Worm (Caenorhabditis elegans) whole organism, L3 larva: ENCODE measurements around the gene C37H5.13.

ENCODE experiments used
- R02D3.7 ChIP-seq: fragments of 150-350 bp; optimal IDR thresholded peaks from 2 replicates; lab custom pipeline; 2014; ENCODE audit warnings: missing biosample characterization, missing genetic modification characterization
- ZK546.5 ChIP-seq: sonication (generic microtip); optimal IDR thresholded peaks from 2 replicates; lab custom pipeline; 2017; ENCODE audit warnings: missing biosample characterization, missing genetic modification characterization
- aly-2 ChIP-seq: fragments of 150-350 bp; optimal IDR thresholded peaks from 2 replicates; lab custom pipeline; 2014; ENCODE audit warnings: missing biosample characterization, missing genetic modification characterization
- ama-1 ChIP-seq: fragments of 150-350 bp; optimal IDR thresholded peaks from 2 replicates; lab custom pipeline; 2018
- ceh-16 ChIP-seq: sonication (generic microtip); optimal IDR thresholded peaks from 2 replicates; lab custom pipeline; 2017; ENCODE audit warnings: missing biosample characterization, missing genetic modification characterization
- ceh-28 ChIP-seq: fragments of 150-350 bp; optimal IDR thresholded peaks from 2 replicates; lab custom pipeline; 2014; ENCODE audit warnings: missing biosample characterization, missing genetic modification reagents, missing genetic modification characterization
- ceh-82 ChIP-seq: fragments of 150-350 bp; optimal IDR thresholded peaks from 2 replicates; lab custom pipeline; 2014; ENCODE audit warnings: missing biosample characterization, missing genetic modification characterization
- ceh-9 ChIP-seq: sonication (generic microtip); optimal IDR thresholded peaks from 2 replicates; lab custom pipeline; 2018; ENCODE audit warnings: missing biosample characterization, missing genetic modification characterization
- daf-12 ChIP-seq: fragments of 150-350 bp; optimal IDR thresholded peaks from 2 replicates; lab custom pipeline; 2014; ENCODE audit warnings: missing biosample characterization, missing genetic modification reagents, missing genetic modification characterization
- egl-27 ChIP-seq: sonication (generic microtip); optimal IDR thresholded peaks from 4 replicates; lab custom pipeline; 2017; ENCODE audit warnings: missing biosample characterization, missing genetic modification reagents, missing genetic modification characterization
- egl-5 ChIP-seq: fragments of 150-350 bp; optimal IDR thresholded peaks from 2 replicates; lab custom pipeline; 2017; ENCODE audit warnings: missing biosample characterization, missing genetic modification reagents, missing genetic modification characterization, inconsistent platforms
- elt-1 ChIP-seq: fragments of 150-350 bp; optimal IDR thresholded peaks from 2 replicates; lab custom pipeline; 2014; ENCODE audit warnings: missing biosample characterization, missing genetic modification characterization
- elt-2 ChIP-seq: sonication (generic microtip); optimal IDR thresholded peaks from 2 replicates; lab custom pipeline; 2016; ENCODE audit warnings: missing genetic modification reagents, mild to moderate bottlenecking, missing genetic modification characterization, missing compliant biosample characterization
- elt-3 ChIP-seq, 3 experiments: fragments of 150-350 bp in 1 of 3; sonication (generic microtip) in 2 of 3; optimal IDR thresholded peaks; 2 replicates in 2 of 3; 4 replicates in 1 of 3; lab custom pipeline; 2014 to 2017; ENCODE audit warnings: missing biosample characterization in 3 of 3, missing genetic modification characterization in 3 of 3
- eor-1 ChIP-seq, 2 experiments: fragments of 150-350 bp; optimal IDR thresholded peaks; 2 replicates each; lab custom pipeline; 2014 to 2018; ENCODE audit warnings: missing biosample characterization in 2 of 2, missing genetic modification characterization in 2 of 2
- fkh-10 ChIP-seq: sonication (generic microtip); optimal IDR thresholded peaks from 2 replicates; lab custom pipeline; 2017; ENCODE audit warnings: missing biosample characterization, missing genetic modification reagents, missing genetic modification characterization
- fkh-2 ChIP-seq: fragments of 150-350 bp; optimal IDR thresholded peaks from 2 replicates; lab custom pipeline; 2014; ENCODE audit warnings: missing biosample characterization, missing genetic modification reagents, missing genetic modification characterization
- fos-1 ChIP-seq: fragments of 150-350 bp; optimal IDR thresholded peaks from 2 replicates; lab custom pipeline; 2014; ENCODE audit warnings: missing biosample characterization, missing genetic modification characterization
- hmg-11 ChIP-seq: sonication (generic microtip); optimal IDR thresholded peaks from 2 replicates; lab custom pipeline; 2016; ENCODE audit warnings: missing genetic modification characterization, missing compliant biosample characterization
- jun-1 ChIP-seq: fragments of 150-350 bp; optimal IDR thresholded peaks from 2 replicates; lab custom pipeline; 2014; ENCODE audit warnings: missing biosample characterization, missing genetic modification reagents, missing genetic modification characterization
- lin-15B ChIP-seq: fragments of 150-350 bp; optimal IDR thresholded peaks from 2 replicates; lab custom pipeline; 2014; ENCODE audit warnings: missing biosample characterization, missing genetic modification characterization
- lin-39 ChIP-seq: fragments of 150-350 bp; optimal IDR thresholded peaks from 2 replicates; lab custom pipeline; 2018; ENCODE audit warnings: missing biosample characterization, missing genetic modification reagents, missing genetic modification characterization
- lsy-12 ChIP-seq: sonication (generic microtip); optimal IDR thresholded peaks from 2 replicates; lab custom pipeline; 2016; ENCODE audit warnings: mild to moderate bottlenecking, missing genetic modification characterization, missing compliant biosample characterization
- mdl-1 ChIP-seq: fragments of 150-350 bp; optimal IDR thresholded peaks from 2 replicates; lab custom pipeline; 2014; ENCODE audit warnings: missing biosample characterization, missing genetic modification characterization
- mml-1 ChIP-seq: fragments of 150-350 bp; sonication (generic microtip); optimal IDR thresholded peaks from 3 replicates; lab custom pipeline; 2014; ENCODE audit warnings: missing biosample characterization, missing genetic modification characterization
- nfya-1 ChIP-seq: sonication (generic microtip); optimal IDR thresholded peaks from 2 replicates; lab custom pipeline; 2017; ENCODE audit warnings: missing genetic modification characterization, mild to moderate bottlenecking, missing compliant biosample characterization, antibody characterized with exemption, moderate library complexity; ENCODE audit not compliant: insufficient read depth
- nhr-11 ChIP-seq: fragments of 150-350 bp; optimal IDR thresholded peaks from 2 replicates; lab custom pipeline; 2014; ENCODE audit warnings: missing biosample characterization, missing genetic modification characterization
- nhr-12 ChIP-seq: fragments of 150-350 bp; optimal IDR thresholded peaks from 2 replicates; lab custom pipeline; 2014; ENCODE audit warnings: missing biosample characterization, missing genetic modification characterization
- nhr-23 ChIP-seq: fragments of 150-350 bp; optimal IDR thresholded peaks from 2 replicates; lab custom pipeline; 2014; ENCODE audit warnings: missing biosample characterization, missing genetic modification reagents, missing genetic modification characterization
- nhr-237 ChIP-seq: fragments of 150-350 bp; optimal IDR thresholded peaks from 2 replicates; lab custom pipeline; 2014; ENCODE audit warnings: missing biosample characterization, missing genetic modification characterization
- nhr-25 ChIP-seq: sonication (generic microtip); optimal IDR thresholded peaks from 2 replicates; lab custom pipeline; 2017; ENCODE audit warnings: missing biosample characterization, missing genetic modification characterization
- nhr-28 ChIP-seq: fragments of 150-350 bp; optimal IDR thresholded peaks from 2 replicates; lab custom pipeline; 2014; ENCODE audit warnings: missing biosample characterization, missing genetic modification characterization
- nhr-43 ChIP-seq: sonication (generic microtip); optimal IDR thresholded peaks from 2 replicates; lab custom pipeline; 2016; ENCODE audit warnings: mild to moderate bottlenecking, missing genetic modification characterization, missing compliant biosample characterization; ENCODE audit not compliant: poor library complexity, severe bottlenecking
- nhr-67 ChIP-seq: fragments of 150-350 bp; optimal IDR thresholded peaks from 2 replicates; lab custom pipeline; 2014; ENCODE audit warnings: missing biosample characterization, missing genetic modification characterization
- nhr-76 ChIP-seq: fragments of 150-350 bp; sonication (generic microtip); optimal IDR thresholded peaks from 5 replicates; lab custom pipeline; 2014; ENCODE audit warnings: missing biosample characterization, missing genetic modification characterization
- nhr-77 ChIP-seq: fragments of 150-350 bp; optimal IDR thresholded peaks from 2 replicates; lab custom pipeline; 2014; ENCODE audit warnings: missing biosample characterization, missing genetic modification characterization
- pha-4 ChIP-seq: fragments of 150-350 bp; optimal IDR thresholded peaks from 2 replicates; lab custom pipeline; 2014; ENCODE audit warnings: missing biosample characterization, missing genetic modification reagents, missing genetic modification characterization
- pqm-1 ChIP-seq: fragments of 150-350 bp; optimal IDR thresholded peaks from 2 replicates; lab custom pipeline; 2017; ENCODE audit warnings: missing biosample characterization, missing genetic modification characterization, inconsistent platforms
- sea-2 ChIP-seq: fragments of 150-350 bp; sonication (generic microtip); optimal IDR thresholded peaks from 4 replicates; lab custom pipeline; 2014; ENCODE audit warnings: missing biosample characterization, missing genetic modification reagents, missing genetic modification characterization
- skn-1 ChIP-seq: fragments of 150-350 bp; optimal IDR thresholded peaks from 2 replicates; lab custom pipeline; 2014; ENCODE audit warnings: missing biosample characterization, missing genetic modification characterization
- snpc-4 ChIP-seq: fragments of 150-350 bp; optimal IDR thresholded peaks from 2 replicates; lab custom pipeline; 2014; ENCODE audit warnings: missing biosample characterization, missing genetic modification characterization
- tbx-2 ChIP-seq: sonication (generic microtip); optimal IDR thresholded peaks from 2 replicates; lab custom pipeline; 2016; ENCODE audit warnings: mild to moderate bottlenecking, missing genetic modification characterization, missing compliant biosample characterization
- unc-39 ChIP-seq: sonication (generic microtip); optimal IDR thresholded peaks from 4 replicates; lab custom pipeline; 2017; ENCODE audit warnings: missing biosample characterization, missing genetic modification characterization
- unc-62 ChIP-seq: fragments of 150-350 bp; sonication (generic microtip); optimal IDR thresholded peaks from 4 replicates; lab custom pipeline; 2014; ENCODE audit warnings: missing biosample characterization, missing genetic modification reagents, missing genetic modification characterization
- zag-1 ChIP-seq: fragments of 150-350 bp; optimal IDR thresholded peaks from 2 replicates; lab custom pipeline; 2014; ENCODE audit warnings: missing biosample characterization, missing genetic modification characterization
- ztf-11 ChIP-seq: fragments of 150-350 bp; optimal IDR thresholded peaks from 2 replicates; lab custom pipeline; 2014; ENCODE audit warnings: missing biosample characterization, missing genetic modification characterization
- ztf-4 ChIP-seq: fragments of 150-350 bp; optimal IDR thresholded peaks from 2 replicates; lab custom pipeline; 2014; ENCODE audit warnings: missing biosample characterization, missing genetic modification characterization

C37H5.13 gene

DNA sequence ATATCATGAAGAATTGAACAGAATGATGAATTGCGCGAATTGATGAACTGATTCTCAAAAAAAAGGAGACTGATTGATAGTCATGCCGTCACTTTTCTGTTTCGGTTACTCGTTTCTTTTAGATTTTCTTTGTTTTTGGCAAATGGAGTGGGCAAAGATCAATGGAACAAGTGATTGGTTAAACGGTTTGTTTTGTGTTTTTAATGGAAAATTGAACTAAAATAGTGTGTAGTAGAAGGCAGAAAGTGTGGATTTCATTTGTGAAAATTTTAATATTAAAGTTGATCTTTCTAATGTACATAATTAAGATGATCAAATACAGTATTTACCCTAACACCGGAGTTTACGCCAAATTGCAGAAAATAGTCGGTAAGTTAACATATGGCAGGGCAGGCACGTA lies 22.9 kb downstream of the C37H5.13 start, which contains the start of gene nas-9:
Gene nas-9 (minus strand): TSS at position 101 of the 400 bp plus-strand sequence.
- TF ChIP-seq nhr-77 (no peak), ceh-9 (no peak), fos-1 (tag; lab: Kevin White, UChicago) (no peak), pha-4 (tag; lab: Kevin White, UChicago) (no peak), elt-3 (tag; optimal IDR thresholded peaks at IDR 0.05; lab: Kevin White, UChicago) (no peak), ceh-28 (tag; lab: Kevin White, UChicago) (no peak), ama-1 (lab: Kevin White, UChicago) (no peak), unc-39 (no peak)

ce11 chrV:4834277-4834676 lies 28.5 kb downstream of the C37H5.13 start, which contains the start of gene C37H5.14:
TSS of gene C37H5.14 (minus strand) at chrV:4834377.
- TF ChIP-seq snpc-4 (tag; lab: Kevin White, UChicago), result no peak
- no peak for TF ChIP-seq nhr-76 (tag; lab: Kevin White, UChicago)

- TF ChIP-seq ztf-11 (tag; lab: Kevin White, UChicago), result no peak
- no peak for TF ChIP-seq nhr-12 (tag; lab: Kevin White, UChicago)
- TF ChIP-seq skn-1 (tag; lab: Kevin White, UChicago), result peak; percentile 67
- peak; percentile 91 for TF ChIP-seq lin-15B (tag; lab: Kevin White, UChicago)
- peak; percentile 32 for TF ChIP-seq jun-1 (tag; lab: Kevin White, UChicago)
- TF ChIP-seq nhr-25 (tag; lab: Kevin White, UChicago), result peak; percentile 79
- no peak for TF ChIP-seq nhr-67 (tag; lab: Kevin White, UChicago)
- no peak for TF ChIP-seq unc-39
- TF ChIP-seq ceh-9, result no peak
- TF ChIP-seq nhr-77, result no peak
- peak; percentile 92 for TF ChIP-seq lin-39
- TF ChIP-seq pqm-1 (tag; lab: Kevin White, UChicago), result peak; percentile 59
- no peak for TF ChIP-seq ceh-16
- TF ChIP-seq ama-1 (lab: Kevin White, UChicago), result no peak
- peak; percentile 96 for TF ChIP-seq nfya-1 (tag; lab: Kevin White, UChicago)
- TF ChIP-seq zag-1 (tag; lab: Kevin White, UChicago), result no peak
- TF ChIP-seq sea-2, result no peak
- no peak for TF ChIP-seq ZK546.5 (tag; lab: Kevin White, UChicago)
- TF ChIP-seq ceh-82 (tag; lab: Kevin White, UChicago), result no peak
- TF ChIP-seq egl-27 (tag; lab: Kevin White, UChicago), result no peak
- no peak for TF ChIP-seq nhr-237 (tag; lab: Kevin White, UChicago)
- TF ChIP-seq R02D3.7 (tag; lab: Kevin White, UChicago), result peak; percentile 50
- no peak for TF ChIP-seq aly-2 (tag; lab: Kevin White, UChicago)
- peak; percentile 47 for TF ChIP-seq ceh-28 (tag; lab: Kevin White, UChicago)
- no peak for TF ChIP-seq mdl-1 (tag; lab: Kevin White, UChicago)
- TF ChIP-seq elt-3 (tag; optimal IDR thresholded peaks at IDR 0.05; lab: Kevin White, UChicago), result no peak
- TF ChIP-seq mml-1, result no peak
- peak; percentile 80 for TF ChIP-seq nhr-23 (tag; lab: Kevin White, UChicago)
- TF ChIP-seq pha-4 (tag; lab: Kevin White, UChicago), result peak; percentile 90
- no peak for TF ChIP-seq nhr-11
- TF ChIP-seq hmg-11 (tag; lab: Kevin White, UChicago), result peak; percentile 58
- TF ChIP-seq ztf-4 (tag; lab: Kevin White, UChicago), result no peak
- TF ChIP-seq tbx-2, result peak; percentile 18
- peak; percentile 60 for TF ChIP-seq elt-2
- peak; percentile 43 for TF ChIP-seq fkh-10
- TF ChIP-seq snpc-4 (tag; lab: Kevin White, UChicago), result peak; percentile 74
- TF ChIP-seq nhr-43 (tag; lab: Kevin White, UChicago), result no peak
- no peak for TF ChIP-seq nhr-76 (tag; lab: Kevin White, UChicago)
- no peak for TF ChIP-seq nhr-28
- no peak for TF ChIP-seq daf-12 (tag; lab: Kevin White, UChicago)
- TF ChIP-seq fkh-2 (tag; lab: Kevin White, UChicago), result no peak
- TF ChIP-seq fos-1 (tag; lab: Kevin White, UChicago), result no peak
- TF ChIP-seq eor-1 (tag; optimal IDR thresholded peaks at IDR 0.05; lab: Kevin White, UChicago), result no peak
- no peak for TF ChIP-seq elt-1 (tag; lab: Kevin White, UChicago)
- peak; percentile 28 for TF ChIP-seq egl-5
- TF ChIP-seq unc-62 (GFP tag; lab: Kevin White, UChicago), result no peak
- TF ChIP-seq lsy-12, result peak; percentile 50
Observed at ce11 chrV:4826710-4827380, 35.9 kb downstream of the C37H5.13 start, which contains the start of the genes hsp-6 and C37H5.5. TSS of gene hsp-6 (minus strand) at chrV:4826760. TSS of gene C37H5.5 (plus strand) at chrV:4827360.
